Fruit fly (Drosophila melanogaster) whole organism, embryonic: Measurements from ENCODE around the gene Elp6.
A peak's percentile ranks its signal among the peaks of the same experiment; 100 is the strongest.

ENCODE experiments used
- Aef1 ChIP-seq: fragments of 200-800 bp; sonication (Bioruptor generic); IDR thresholded peaks from 3 replicates; pipeline ENCODE4 v1.3.6; 2022; ENCODE audit warnings: missing biosample characterization, missing genetic modification characterization
- C15 ChIP-seq: fragments of 200-800 bp; sonication (Bioruptor generic); IDR thresholded peaks from 3 replicates; pipeline ENCODE4 v1.3.6; 2022; ENCODE audit warnings: missing biosample characterization, missing genetic modification characterization
- CG10147 ChIP-seq: fragments of 200-800 bp; sonication (Bioruptor generic); optimal IDR thresholded peaks from 2 replicates; lab custom pipeline; 2019; ENCODE audit warnings: missing biosample characterization, mild to moderate bottlenecking, missing genetic modification characterization, moderate library complexity
- CG10654 ChIP-seq: fragments of 200-800 bp; sonication (Bioruptor generic); optimal IDR thresholded peaks from 2 replicates; lab custom pipeline; 2016; ENCODE audit warnings: missing biosample characterization, missing genetic modification characterization
- CG11560 ChIP-seq: fragments of 200-800 bp; sonication (Bioruptor generic); IDR thresholded peaks from 3 replicates; pipeline ENCODE4 v1.3.6; 2022; ENCODE audit warnings: missing biosample characterization, missing genetic modification characterization
- CG1233 ChIP-seq: fragments of 200-800 bp; sonication (Bioruptor generic); optimal IDR thresholded peaks from 4 replicates; lab custom pipeline; 2018; ENCODE audit warnings: missing biosample characterization, mild to moderate bottlenecking, missing genetic modification characterization
- CG13624 ChIP-seq: fragments of 200-800 bp; sonication (Bioruptor generic); optimal IDR thresholded peaks from 2 replicates; lab custom pipeline; 2016; ENCODE audit warnings: missing biosample characterization, missing genetic modification characterization
- CG1529 ChIP-seq: fragments of 200-800 bp; sonication (Bioruptor generic); optimal IDR thresholded peaks from 3 replicates; lab custom pipeline; 2018; ENCODE audit warnings: missing biosample characterization, missing genetic modification characterization
- CG17568 ChIP-seq: fragments of 200-800 bp; sonication (Bioruptor generic); optimal IDR thresholded peaks from 2 replicates; lab custom pipeline; 2018; ENCODE audit warnings: missing biosample characterization, mild to moderate bottlenecking, missing genetic modification characterization, moderate library complexity
- CG2712 ChIP-seq: fragments of 200-800 bp; optimal IDR thresholded peaks from 3 replicates; lab custom pipeline; 2019; ENCODE audit warnings: missing biosample characterization, mild to moderate bottlenecking, missing genetic modification characterization, moderate library complexity
- CG31224 ChIP-seq: fragments of 200-800 bp; sonication (Bioruptor generic); IDR thresholded peaks from 2 replicates; pipeline ENCODE4 v1.3.6; 2022; ENCODE audit warnings: missing biosample characterization, missing genetic modification characterization
- CG33557 ChIP-seq: fragments of 200-800 bp; sonication (Bioruptor generic); optimal IDR thresholded peaks from 2 replicates; lab custom pipeline; 2019; ENCODE audit warnings: missing biosample characterization, mild to moderate bottlenecking, missing genetic modification characterization, moderate library complexity
- CG3407 ChIP-seq: fragments of 200-800 bp; sonication (Bioruptor generic); optimal IDR thresholded peaks from 2 replicates; lab custom pipeline; 2018; ENCODE audit warnings: missing biosample characterization, mild to moderate bottlenecking, missing genetic modification characterization
- CG4360 ChIP-seq: fragments of 200-800 bp; sonication (Bioruptor generic); IDR thresholded peaks from 2 replicates; pipeline ENCODE4 v1.3.6; 2022; ENCODE audit warnings: missing biosample characterization, missing genetic modification characterization
- CG4707 ChIP-seq: fragments of 200-800 bp; sonication (Bioruptor generic); optimal IDR thresholded peaks from 2 replicates; lab custom pipeline; 2018; ENCODE audit warnings: missing biosample characterization, mild to moderate bottlenecking, missing genetic modification characterization, moderate library complexity
- CG5953 ChIP-seq: fragments of 200-800 bp; sonication (Bioruptor generic); IDR thresholded peaks from 2 replicates; pipeline ENCODE4 v1.3.6; 2022; ENCODE audit warnings: missing biosample characterization, missing genetic modification characterization
- CG6272 ChIP-seq: fragments of 200-800 bp; sonication (Bioruptor generic); IDR thresholded peaks from 2 replicates; pipeline ENCODE4 v1.3.6; 2022; ENCODE audit warnings: missing biosample characterization, missing genetic modification characterization
- Doc2 ChIP-seq: fragments of 200-800 bp; sonication (Bioruptor generic); IDR thresholded peaks from 2 replicates; pipeline ENCODE4 v1.3.6; 2022; ENCODE audit warnings: missing biosample characterization, missing genetic modification characterization
- Fer1 ChIP-seq: fragments of 200-800 bp; sonication (Bioruptor generic); optimal IDR thresholded peaks from 2 replicates; lab custom pipeline; 2017; ENCODE audit warnings: missing biosample characterization, mild to moderate bottlenecking, missing genetic modification characterization
- HLH54F ChIP-seq: fragments of 200-800 bp; sonication (Bioruptor generic); optimal IDR thresholded peaks from 3 replicates; lab custom pipeline; 2016; ENCODE audit warnings: missing biosample characterization, missing genetic modification characterization
- Hr3 ChIP-seq: fragments of 200-800 bp; sonication (Bioruptor generic); optimal IDR thresholded peaks from 3 replicates; lab custom pipeline; 2016; ENCODE audit warnings: missing biosample characterization, missing genetic modification characterization
- Lpt ChIP-seq: fragments of >200 bp; optimal IDR thresholded peaks from 2 replicates; lab custom pipeline; 2018; ENCODE audit warnings: missing biosample characterization, missing genetic modification characterization
- MESR4 ChIP-seq: fragments of 200-800 bp; sonication (Bioruptor generic); optimal IDR thresholded peaks from 2 replicates; lab custom pipeline; 2018; ENCODE audit warnings: missing biosample characterization, mild to moderate bottlenecking, missing genetic modification characterization, moderate library complexity
- Nf-YC ChIP-seq: fragments of 200-800 bp; optimal IDR thresholded peaks from 3 replicates; lab custom pipeline; 2019; ENCODE audit warnings: missing biosample characterization, mild to moderate bottlenecking, missing genetic modification characterization, moderate library complexity
- Ptx1 ChIP-seq: fragments of 200-800 bp; sonication (Bioruptor generic); IDR thresholded peaks from 2 replicates; pipeline ENCODE4 v1.3.6; 2022; ENCODE audit warnings: missing biosample characterization, missing genetic modification characterization
- Scr ChIP-seq: fragments of 200-800 bp; sonication (Bioruptor generic); IDR thresholded peaks from 2 replicates; pipeline ENCODE4 v1.3.6; 2022; ENCODE audit warnings: missing biosample characterization, missing genetic modification characterization; ENCODE audit not compliant: partially characterized antibody
- Sin3A ChIP-seq: fragments of >200 bp; optimal IDR thresholded peaks from 2 replicates; lab custom pipeline; 2018
- Spps ChIP-seq: fragments of 200-800 bp; sonication (Bioruptor generic); optimal IDR thresholded peaks from 2 replicates; lab custom pipeline; 2018; ENCODE audit warnings: missing biosample characterization, mild to moderate bottlenecking, missing genetic modification characterization
- Xrp1 ChIP-seq: fragments of 200-800 bp; sonication (Bioruptor generic); IDR thresholded peaks from 2 replicates; pipeline ENCODE4 v1.3.6; 2022; ENCODE audit warnings: missing biosample characterization, missing genetic modification characterization
- YL-1 ChIP-seq: fragments of 200-800 bp; sonication (Bioruptor generic); optimal IDR thresholded peaks from 3 replicates; lab custom pipeline; 2017; ENCODE audit warnings: missing biosample characterization, mild to moderate bottlenecking, missing genetic modification characterization
- ara ChIP-seq: fragments of 200-800 bp; sonication (Bioruptor generic); IDR thresholded peaks from 2 replicates; pipeline ENCODE4 v1.3.6; 2022; ENCODE audit warnings: missing biosample characterization, missing genetic modification characterization
- ash1 ChIP-seq: fragments of 200-800 bp; sonication (Bioruptor generic); optimal IDR thresholded peaks from 2 replicates; lab custom pipeline; 2018; ENCODE audit warnings: missing biosample characterization, mild to moderate bottlenecking, missing genetic modification characterization
- btn ChIP-seq: fragments of 200-800 bp; sonication (Bioruptor generic); optimal IDR thresholded peaks from 2 replicates; lab custom pipeline; 2016; ENCODE audit warnings: missing biosample characterization, missing genetic modification characterization
- chm ChIP-seq: fragments of 200-800 bp; sonication (Bioruptor generic); IDR thresholded peaks from 2 replicates; pipeline ENCODE4 v1.3.6; 2022; ENCODE audit warnings: missing biosample characterization, missing genetic modification characterization
- crc ChIP-seq: fragments of 200-800 bp; sonication (Bioruptor generic); optimal IDR thresholded peaks from 2 replicates; lab custom pipeline; 2016; ENCODE audit warnings: missing biosample characterization, missing genetic modification characterization
- cwo ChIP-seq: fragments of 200-800 bp; sonication (Bioruptor generic); optimal IDR thresholded peaks from 3 replicates; lab custom pipeline; 2017; ENCODE audit warnings: missing biosample characterization, missing genetic modification characterization, mild to moderate bottlenecking, moderate library complexity, missing genetic modification reagents
- ems ChIP-seq: fragments of 200-800 bp; sonication (Bioruptor generic); optimal IDR thresholded peaks from 3 replicates; lab custom pipeline; 2016; ENCODE audit warnings: missing biosample characterization, missing genetic modification characterization
- eve ChIP-seq, 2 experiments: fragments of >200 bp; optimal IDR thresholded peaks; 2 replicates each; lab custom pipeline; 2017; ENCODE audit warnings: missing biosample characterization in 2 of 2, missing genetic modification characterization in 2 of 2
- jing ChIP-seq: fragments of 200-800 bp; sonication (Bioruptor generic); optimal IDR thresholded peaks from 2 replicates; lab custom pipeline; 2018; ENCODE audit warnings: missing biosample characterization, mild to moderate bottlenecking, missing genetic modification characterization
- jumu ChIP-seq: fragments of 200-800 bp; sonication (Bioruptor generic); optimal IDR thresholded peaks from 3 replicates; lab custom pipeline; 2016; ENCODE audit warnings: missing biosample characterization, missing genetic modification characterization
- klu ChIP-seq: fragments of 200-800 bp; sonication (Bioruptor generic); IDR thresholded peaks from 2 replicates; pipeline ENCODE4 v1.3.6; 2022; ENCODE audit warnings: missing biosample characterization, missing genetic modification characterization
- nerfin-2 ChIP-seq: fragments of 200-800 bp; sonication (Bioruptor generic); IDR thresholded peaks from 2 replicates; pipeline ENCODE4 v1.3.6; 2022; ENCODE audit warnings: missing biosample characterization, missing genetic modification characterization; ENCODE audit not compliant: partially characterized antibody
- pan ChIP-seq, 4 experiments: fragments of >200 bp in 3 of 4; fragments of 200-800 bp in 1 of 4; sonication (Bioruptor generic) in 1 of 4; optimal IDR thresholded peaks in 3 of 4; IDR thresholded peaks in 1 of 4; 2 replicates each; pipeline versions ENCODE4 v1.3.6 to Lab custom; 2017 to 2022; ENCODE audit warnings: missing biosample characterization in 2 of 4, missing genetic modification characterization in 2 of 4, mixed read lengths in 1 of 4
- sr ChIP-seq: fragments of 200-800 bp; sonication (Bioruptor generic); IDR thresholded peaks from 3 replicates; pipeline ENCODE4 v1.3.6; 2022; ENCODE audit warnings: missing biosample characterization, missing genetic modification characterization
- tap ChIP-seq: fragments of 200-800 bp; optimal IDR thresholded peaks from 3 replicates; lab custom pipeline; 2019; ENCODE audit warnings: missing biosample characterization, mild to moderate bottlenecking, missing genetic modification characterization, moderate library complexity
- tgo ChIP-seq: fragments of 200-800 bp; sonication (Bioruptor generic); IDR thresholded peaks from 3 replicates; pipeline ENCODE4 v1.3.6; 2022; ENCODE audit warnings: missing biosample characterization, missing genetic modification characterization
- unc-4 ChIP-seq: fragments of 200-800 bp; sonication (Bioruptor generic); IDR thresholded peaks from 2 replicates; pipeline ENCODE4 v1.3.6; 2022; ENCODE audit warnings: missing biosample characterization, missing genetic modification characterization; ENCODE audit not compliant: partially characterized antibody
- unpg ChIP-seq: fragments of 200-800 bp; sonication (Bioruptor generic); optimal IDR thresholded peaks from 3 replicates; lab custom pipeline; 2018; ENCODE audit warnings: missing biosample characterization, mild to moderate bottlenecking, missing genetic modification characterization, moderate library complexity

The Elp6 gene

dm6 chr3R:13366561-13367518 is at the start of gene Elp6 (continued):
- TF ChIP-seq Spps (tag; lab: Kevin White, UChicago) (no peak), crc (peak; percentile 35), tap (tag; lab: Kevin White, UChicago) (peak; percentile 47), CG2712 (tag; lab: Kevin White, UChicago) (peak; percentile 47), CG3407 (no peak), Xrp1 (GFP tag; lab: Robert Waterston, UW) (peak; percentile 51; the same call in 1 of the 2 replicates), Aef1 (GFP tag; lab: Robert Waterston, UW) (peak; percentile 63), nerfin-2 (no peak), CG33557 (GFP tag; lab: Kevin White, UChicago) (no peak), jing (GFP tag; lab: Kevin White, UChicago) (peak; percentile 39), btn (GFP tag; lab: Kevin White, UChicago) (peak; percentile 16), eve (GFP tag; optimal IDR thresholded peaks at IDR 0.05; lab: Kevin White, UChicago) (peak in 1 of 2 experiments; percentile 62), pan (optimal IDR thresholded peaks at IDR 0.05; lab: Kevin White, UChicago) (no peak), pan (GFP tag; optimal IDR thresholded peaks at IDR 0.05 in 1 of 2, IDR thresholded peaks at IDR 0.05 in 1 of 2) (peak in 1 of 2 experiments; percentile 64), tgo (GFP tag; lab: Robert Waterston, UW) (peak; percentile 65), Doc2 (GFP tag; lab: Robert Waterston, UW) (no peak), Fer1 (GFP tag; lab: Kevin White, UChicago) (peak; percentile 47), CG5953 (no peak), CG10147 (GFP tag; lab: Kevin White, UChicago) (peak; percentile 77), MESR4 (peak; percentile 23), unpg (GFP tag; lab: Kevin White, UChicago) (peak; percentile 38), CG11560 (tag; lab: Robert Waterston, UW) (peak; percentile 32; the same call in 1 of the 3 replicates), sr (no peak), jumu (GFP tag; lab: Kevin White, UChicago) (peak; percentile 28), YL-1 (GFP tag; lab: Kevin White, UChicago) (no peak), ems (peak; percentile 38), CG17568 (GFP tag; lab: Kevin White, UChicago) (peak; percentile 38), C15 (GFP tag; lab: Robert Waterston, UW) (0 out of 3 replicates have a peak, but pooled peaks have one; percentile 19), Sin3A (lab: Kevin White, UChicago) (no peak), ara (GFP tag; lab: Robert Waterston, UW) (no peak), HLH54F (GFP tag; lab: Kevin White, UChicago) (peak; percentile 76), unc-4 (GFP tag; lab: Robert Waterston, UW) (no peak; the same call in 1 of the 2 replicates), CG6272 (peak; percentile 33), CG4360 (GFP tag; lab: Robert Waterston, UW) (no peak), Lpt (GFP tag; lab: Kevin White, UChicago) (no peak), cwo (GFP tag; lab: Kevin White, UChicago) (peak; percentile 59), CG4707 (GFP tag; lab: Kevin White, UChicago) (no peak), ash1 (no peak), CG10654 (GFP tag; lab: Kevin White, UChicago) (peak; percentile 38), klu (peak; percentile 47; the same call in 1 of the 2 replicates), CG13624 (GFP tag; lab: Kevin White, UChicago) (peak; percentile 43), Ptx1 (peak; percentile 69), Nf-YC (tag; lab: Kevin White, UChicago) (peak; percentile 51), Hr3 (GFP tag; lab: Kevin White, UChicago) (peak; percentile 76), CG31224 (GFP tag; lab: Robert Waterston, UW) (no peak; the same call in 1 of the 2 replicates), Scr (no peak), chm (GFP tag; lab: Robert Waterston, UW) (no peak), CG1529 (GFP tag; lab: Kevin White, UChicago) (no peak), CG1233 (GFP tag; lab: Kevin White, UChicago) (peak; percentile 70)
